Worm (Caenorhabditis elegans) whole organism, early embryonic: ENCODE data around the gene R05H5.3.

Experiments
- B0310.2 ChIP-seq: sonication (generic microtip); optimal IDR thresholded peaks from 2 replicates; lab custom pipeline; 2016; ENCODE audit warnings: mild to moderate bottlenecking, missing genetic modification characterization, missing compliant biosample characterization
- ama-1 ChIP-seq: fragments of 150-350 bp; optimal IDR thresholded peaks from 2 replicates; lab custom pipeline; 2014
- ceh-13 ChIP-seq: fragments of 200-800 bp; sonication (Bioruptor generic); optimal IDR thresholded peaks from 2 replicates; lab custom pipeline; 2018; ENCODE audit warnings: mild to moderate bottlenecking, missing genetic modification characterization, missing compliant biosample characterization
- flt-1 ChIP-seq: fragments of 200-800 bp; sonication (Bioruptor generic); IDR thresholded peaks from 2 replicates; pipeline ENCODE4 v1.3.6; 2022; ENCODE audit warnings: missing genetic modification characterization, missing compliant biosample characterization
- hmbx-1 ChIP-seq: sonication (generic microtip); optimal IDR thresholded peaks from 2 replicates; lab custom pipeline; 2016; ENCODE audit warnings: mild to moderate bottlenecking, missing genetic modification characterization, missing compliant biosample characterization
- tbx-11 ChIP-seq: fragments of 200-800 bp; sonication (Bioruptor generic); IDR thresholded peaks from 2 replicates; pipeline ENCODE4 v1.3.6; 2022; ENCODE audit warnings: missing genetic modification characterization, missing compliant biosample characterization
- tbx-37 ChIP-seq: fragments of 200-800 bp; sonication (Bioruptor generic); conservative IDR thresholded peaks from 2 replicates; pipeline ENCODE4 v1.3.6; 2022; ENCODE audit warnings: missing genetic modification reagents, missing genetic modification characterization, missing compliant biosample characterization

- TF ChIP-seq ama-1 (lab: Kevin White, UChicago), result no peak
- TF ChIP-seq flt-1 (GFP tag; lab: Robert Waterston, UW), result no peak
- TF ChIP-seq ceh-13 (GFP tag; lab: Kevin White, UChicago), result no peak
- no peak for TF ChIP-seq tbx-11 (GFP tag; lab: Robert Waterston, UW)
- no peak for TF ChIP-seq tbx-37 (GFP tag; lab: Robert Waterston, UW)
- TF ChIP-seq B0310.2 (tag; lab: Kevin White, UChicago), result no peak
- TF ChIP-seq hmbx-1 (tag; lab: Kevin White, UChicago), result no peak
These were observed 24.9 kb upstream of the R05H5.3 start, which contains the start of gene wbp-11 for ce11 chrII:10172436-10172973.
